Worm (Caenorhabditis elegans) whole organism, L1 larva: Measurements from ENCODE around the gene sptl-3.

Source experiments
- C04F5.9 ChIP-seq: sonication (generic microtip); optimal IDR thresholded peaks from 2 replicates; lab custom pipeline; 2016; ENCODE audit warnings: missing genetic modification characterization, missing compliant biosample characterization
- F16B12.6 ChIP-seq: fragments of 150-350 bp; optimal IDR thresholded peaks from 2 replicates; lab custom pipeline; 2014; ENCODE audit warnings: missing biosample characterization, missing genetic modification characterization
- Y116A8C.19 ChIP-seq: sonication (generic microtip); optimal IDR thresholded peaks from 2 replicates; lab custom pipeline; 2016; ENCODE audit warnings: missing compliant biosample characterization, missing genetic modification characterization, borderline replicate concordance
- aly-2 ChIP-seq: fragments of 150-350 bp; optimal IDR thresholded peaks from 2 replicates; lab custom pipeline; 2014; ENCODE audit warnings: missing biosample characterization, missing genetic modification characterization
- ama-1 ChIP-seq: fragments of 150-350 bp; optimal IDR thresholded peaks from 2 replicates; lab custom pipeline; 2014
- blmp-1 ChIP-seq: fragments of 150-350 bp; optimal IDR thresholded peaks from 2 replicates; lab custom pipeline; 2014; ENCODE audit warnings: missing biosample characterization, missing genetic modification characterization
- ceh-82 ChIP-seq, 3 experiments: fragments of 150-350 bp in 1 of 3; sonication (generic microtip) in 2 of 3; optimal IDR thresholded peaks; 2 replicates each; lab custom pipeline; 2014 to 2017; ENCODE audit warnings: missing biosample characterization in 3 of 3, missing genetic modification characterization in 3 of 3
- ces-1 ChIP-seq: fragments of 150-350 bp; optimal IDR thresholded peaks from 2 replicates; lab custom pipeline; 2014; ENCODE audit warnings: missing biosample characterization, missing genetic modification reagents, missing genetic modification characterization
- dsc-1 ChIP-seq: sonication (generic microtip); optimal IDR thresholded peaks from 2 replicates; lab custom pipeline; 2016; ENCODE audit warnings: mild to moderate bottlenecking, missing genetic modification characterization, missing compliant biosample characterization
- efl-1 ChIP-seq, 4 experiments: fragments of 150-350 bp; optimal IDR thresholded peaks in 3 of 4; peaks in 1 of 4; 1 replicate in 1 of 4; 2 replicates in 3 of 4; lab custom pipeline; 2014; ENCODE audit warnings: missing biosample characterization in 2 of 4, missing genetic modification characterization in 2 of 4, missing genetic modification reagents in 2 of 4
- egl-13 ChIP-seq: sonication (generic microtip); optimal IDR thresholded peaks from 2 replicates; lab custom pipeline; 2016; ENCODE audit warnings: missing genotype, missing genetic modification reagents, missing genetic modification characterization, missing compliant biosample characterization
- egl-27 ChIP-seq, 2 experiments: fragments of 150-350 bp in 1 of 2; sonication (generic microtip); optimal IDR thresholded peaks; 3 replicates each; lab custom pipeline; 2017 to 2018; ENCODE audit warnings: missing biosample characterization in 2 of 2, missing genetic modification characterization in 2 of 2, missing genetic modification reagents in 2 of 2
- elt-2 ChIP-seq: sonication (generic microtip); optimal IDR thresholded peaks from 2 replicates; lab custom pipeline; 2016; ENCODE audit warnings: missing genetic modification characterization, mild to moderate bottlenecking, inconsistent platforms, missing compliant biosample characterization, missing genetic modification reagents
- elt-3 ChIP-seq, 6 experiments: fragments of 150-350 bp in 1 of 6; sonication (generic microtip); optimal IDR thresholded peaks; 2 replicates each; lab custom pipeline; 2017 to 2018; ENCODE audit warnings: missing biosample characterization in 6 of 6, missing genetic modification characterization in 6 of 6, inconsistent platforms in 1 of 6
- fkh-10 ChIP-seq: sonication (generic microtip); optimal IDR thresholded peaks from 2 replicates; lab custom pipeline; 2017; ENCODE audit warnings: missing biosample characterization, missing genetic modification reagents, missing genetic modification characterization
- hlh-17 ChIP-seq: fragments of 200-800 bp; sonication (Bioruptor generic); optimal IDR thresholded peaks from 2 replicates; lab custom pipeline; 2018; ENCODE audit warnings: missing genetic modification characterization, mild to moderate bottlenecking, missing compliant biosample characterization, moderate library complexity, borderline replicate concordance
- irx-1 ChIP-seq: sonication (generic microtip); optimal IDR thresholded peaks from 2 replicates; lab custom pipeline; 2016; ENCODE audit warnings: missing genetic modification characterization, missing compliant biosample characterization
- jun-1 ChIP-seq: fragments of 150-350 bp; optimal IDR thresholded peaks from 2 replicates; lab custom pipeline; 2014; ENCODE audit warnings: missing biosample characterization, missing genetic modification reagents, missing genetic modification characterization
- lin-15B ChIP-seq: fragments of 150-350 bp; sonication (generic microtip); optimal IDR thresholded peaks from 3 replicates; lab custom pipeline; 2014; ENCODE audit warnings: missing biosample characterization, missing genetic modification characterization
- lir-3 ChIP-seq: sonication (generic microtip); optimal IDR thresholded peaks from 2 replicates; lab custom pipeline; 2016; ENCODE audit warnings: mild to moderate bottlenecking, missing genetic modification characterization, moderate library complexity, missing compliant biosample characterization; ENCODE audit not compliant: poor library complexity
- mdl-1 ChIP-seq, 2 experiments: fragments of 150-350 bp; optimal IDR thresholded peaks; 2 replicates each; lab custom pipeline; 2014 to 2017; ENCODE audit warnings: missing biosample characterization in 2 of 2, missing genetic modification characterization in 2 of 2, inconsistent platforms in 1 of 2
- mef-2 ChIP-seq: fragments of 150-350 bp; optimal IDR thresholded peaks from 2 replicates; lab custom pipeline; 2014; ENCODE audit warnings: missing biosample characterization, missing genetic modification characterization
- mep-1 ChIP-seq: fragments of 150-350 bp; optimal IDR thresholded peaks from 2 replicates; lab custom pipeline; 2014; ENCODE audit warnings: missing biosample characterization, missing genetic modification characterization
- nhr-11 ChIP-seq: fragments of 150-350 bp; optimal IDR thresholded peaks from 2 replicates; lab custom pipeline; 2014; ENCODE audit warnings: missing biosample characterization, missing genetic modification characterization
- nhr-237 ChIP-seq: fragments of 150-350 bp; optimal IDR thresholded peaks from 2 replicates; lab custom pipeline; 2014; ENCODE audit warnings: missing biosample characterization, missing genetic modification characterization
- nhr-47 ChIP-seq: sonication (generic microtip); optimal IDR thresholded peaks from 2 replicates; lab custom pipeline; 2016; ENCODE audit warnings: mild to moderate bottlenecking, missing genetic modification characterization, moderate library complexity, missing compliant biosample characterization
- nhr-76 ChIP-seq: sonication (generic microtip); optimal IDR thresholded peaks from 2 replicates; lab custom pipeline; 2017; ENCODE audit warnings: missing biosample characterization, missing genetic modification characterization
- nhr-85 ChIP-seq: sonication (generic microtip); peaks from one replicate; lab custom pipeline; 2016; ENCODE audit warnings: missing genetic modification characterization, inconsistent platforms, missing compliant biosample characterization
- nhr-90 ChIP-seq: sonication (generic microtip); optimal IDR thresholded peaks from 2 replicates; lab custom pipeline; 2016; ENCODE audit warnings: mild to moderate bottlenecking, missing genetic modification characterization, missing compliant biosample characterization; ENCODE audit not compliant: poor library complexity
- pax-3 ChIP-seq: fragments of 200-800 bp; sonication (Bioruptor generic); optimal IDR thresholded peaks from 2 replicates; lab custom pipeline; 2018; ENCODE audit warnings: mild to moderate bottlenecking, missing genetic modification characterization, moderate library complexity, missing compliant biosample characterization
- pqm-1 ChIP-seq: sonication (generic microtip); optimal IDR thresholded peaks from 3 replicates; lab custom pipeline; 2017; ENCODE audit warnings: missing biosample characterization, missing genetic modification characterization
- skn-1 ChIP-seq: fragments of 150-350 bp; optimal IDR thresholded peaks from 2 replicates; lab custom pipeline; 2014; ENCODE audit warnings: missing biosample characterization, missing genetic modification characterization
- snpc-4 ChIP-seq: fragments of 150-350 bp; optimal IDR thresholded peaks from 2 replicates; lab custom pipeline; 2014; ENCODE audit warnings: missing biosample characterization, missing genetic modification characterization
- snu-23 ChIP-seq: sonication (generic microtip); optimal IDR thresholded peaks from 2 replicates; lab custom pipeline; 2016; ENCODE audit warnings: missing genetic modification characterization, missing compliant biosample characterization
- sox-4 ChIP-seq: sonication (generic microtip); optimal IDR thresholded peaks from 2 replicates; lab custom pipeline; 2016; ENCODE audit warnings: missing genetic modification characterization, missing compliant biosample characterization
- sup-37 ChIP-seq: fragments of 200-800 bp; sonication (Bioruptor generic); optimal IDR thresholded peaks from 2 replicates; lab custom pipeline; 2018; ENCODE audit warnings: mild to moderate bottlenecking, missing genetic modification characterization, missing compliant biosample characterization
- swsn-7 ChIP-seq: sonication (generic microtip); optimal IDR thresholded peaks from 2 replicates; lab custom pipeline; 2016; ENCODE audit warnings: missing genetic modification characterization, missing compliant biosample characterization
- tbx-2 ChIP-seq: sonication (generic microtip); optimal IDR thresholded peaks from 2 replicates; lab custom pipeline; 2016; ENCODE audit warnings: missing genetic modification characterization, missing compliant biosample characterization
- tlp-1 ChIP-seq: fragments of 150-350 bp; optimal IDR thresholded peaks from 2 replicates; lab custom pipeline; 2014; ENCODE audit warnings: missing biosample characterization, missing genetic modification characterization
- unc-130 ChIP-seq: fragments of 150-350 bp; optimal IDR thresholded peaks from 2 replicates; lab custom pipeline; 2017; ENCODE audit warnings: missing biosample characterization, missing genetic modification characterization, inconsistent platforms
- unc-86 ChIP-seq: sonication (generic microtip); optimal IDR thresholded peaks from 2 replicates; lab custom pipeline; 2016; ENCODE audit warnings: missing genetic modification characterization, missing compliant biosample characterization
- vab-15 ChIP-seq: sonication (generic microtip); optimal IDR thresholded peaks from 2 replicates; lab custom pipeline; 2017; ENCODE audit warnings: missing genotype, mild to moderate bottlenecking, missing genetic modification characterization, missing compliant biosample characterization
- xbp-1 ChIP-seq: sonication (generic microtip); optimal IDR thresholded peaks from 2 replicates; lab custom pipeline; 2016; ENCODE audit warnings: missing genetic modification characterization, missing compliant biosample characterization
- zag-1 ChIP-seq: fragments of 150-350 bp; optimal IDR thresholded peaks from 2 replicates; lab custom pipeline; 2014; ENCODE audit warnings: missing biosample characterization, missing genetic modification characterization
- ztf-11 ChIP-seq, 2 experiments: sonication (generic microtip); optimal IDR thresholded peaks; 2 replicates each; lab custom pipeline; 2016 to 2017; ENCODE audit warnings: missing genetic modification characterization in 2 of 2, missing biosample characterization in 1 of 2, missing compliant biosample characterization in 1 of 2
- ztf-4 ChIP-seq: fragments of 150-350 bp; optimal IDR thresholded peaks from 2 replicates; lab custom pipeline; 2014; ENCODE audit warnings: missing biosample characterization, missing genetic modification characterization

Gene sptl-3

ce11 chrV:13909400-13909799 lies 16.3 kb downstream of the sptl-3 start, which contains the start of gene C06B3.7 (continued):
- TF ChIP-seq lin-15B (tag; lab: Kevin White, UChicago) (no peak), pax-3 (tag; lab: Kevin White, UChicago) (peak; percentile 82), ces-1 (no peak), egl-13 (no peak), mef-2 (tag; lab: Kevin White, UChicago) (peak; percentile 64), pqm-1 (tag; lab: Kevin White, UChicago) (peak; percentile 46), tbx-2 (tag; lab: Kevin White, UChicago) (peak; percentile 75), snu-23 (GFP tag; lab: Kevin White, UChicago) (peak; percentile 90), fkh-10 (no peak), dsc-1 (tag; lab: Kevin White, UChicago) (peak; percentile 84), xbp-1 (peak; percentile 89), F16B12.6 (no peak), nhr-76 (tag; lab: Kevin White, UChicago) (no peak), ama-1 (lab: Kevin White, UChicago) (peak; percentile 66), C04F5.9 (tag; lab: Kevin White, UChicago) (peak; percentile 55), egl-27 (tag; optimal IDR thresholded peaks at IDR 0.05; lab: Kevin White, UChicago) (no peak), ztf-11 (tag; optimal IDR thresholded peaks at IDR 0.05; lab: Kevin White, UChicago) (no peak), nhr-237 (tag; lab: Kevin White, UChicago) (peak; percentile 53), unc-130 (tag; lab: Kevin White, UChicago) (peak; percentile 96), aly-2 (tag; lab: Kevin White, UChicago) (no peak), snpc-4 (tag; lab: Kevin White, UChicago) (peak; percentile 44), lir-3 (tag; lab: Kevin White, UChicago) (peak; percentile 59), ztf-4 (tag; lab: Kevin White, UChicago) (peak; percentile 81), ceh-82 (tag; optimal IDR thresholded peaks at IDR 0.05; lab: Kevin White, UChicago) (peak in 2 of 3 experiments; percentile 40 to 52), zag-1 (no peak), nhr-85 (tag; lab: Kevin White, UChicago) (peak; percentile 97), sox-4 (peak; percentile 61), jun-1 (tag; lab: Kevin White, UChicago) (peak; percentile 73), nhr-11 (tag; lab: Kevin White, UChicago) (peak; percentile 55), vab-15 (tag; lab: Kevin White, UChicago) (peak; percentile 100), nhr-47 (tag; lab: Kevin White, UChicago) (peak; percentile 83), swsn-7 (tag; lab: Kevin White, UChicago) (peak; percentile 66), mdl-1 (tag; optimal IDR thresholded peaks at IDR 0.05; lab: Kevin White, UChicago) (peak in 1 of 2 experiments; percentile 94), efl-1 (optimal IDR thresholded peaks at IDR 0.05; lab: Kevin White, UChicago) (peak; percentile 36 to 54), efl-1 (GFP tag; optimal IDR thresholded peaks at IDR 0.05 in 1 of 2; lab: Kevin White, UChicago) (peak; percentile 26 to 87), mep-1 (tag; lab: Kevin White, UChicago) (peak; percentile 88), skn-1 (peak; percentile 84)

- TF ChIP-seq nhr-47 (tag; lab: Kevin White, UChicago), result no peak
- TF ChIP-seq egl-27 (tag; optimal IDR thresholded peaks at IDR 0.05; lab: Kevin White, UChicago), result no peak
- no peak for TF ChIP-seq tlp-1 (tag; lab: Kevin White, UChicago)
- no peak for TF ChIP-seq hlh-17 (GFP tag; lab: Kevin White, UChicago)
- no peak for TF ChIP-seq swsn-7 (tag; lab: Kevin White, UChicago)
- no peak for TF ChIP-seq xbp-1
- TF ChIP-seq elt-2 (tag; lab: Kevin White, UChicago), result no peak
- TF ChIP-seq irx-1 (tag; lab: Kevin White, UChicago), result no peak
- no peak for TF ChIP-seq blmp-1 (tag; lab: Kevin White, UChicago)
- no peak for TF ChIP-seq unc-86 (tag; lab: Kevin White, UChicago)
- no peak for TF ChIP-seq ces-1
- TF ChIP-seq Y116A8C.19 (tag; lab: Kevin White, UChicago), result no peak
- no peak for TF ChIP-seq egl-13
- TF ChIP-seq efl-1 (optimal IDR thresholded peaks at IDR 0.05; lab: Kevin White, UChicago), result no peak
- TF ChIP-seq efl-1 (GFP tag; optimal IDR thresholded peaks at IDR 0.05 in 1 of 2; lab: Kevin White, UChicago), result no peak
- TF ChIP-seq skn-1, result no peak
- no peak for TF ChIP-seq pax-3 (tag; lab: Kevin White, UChicago)
- TF ChIP-seq sup-37 (GFP tag; lab: Kevin White, UChicago), result no peak
- no peak for TF ChIP-seq elt-3 (tag; optimal IDR thresholded peaks at IDR 0.05; lab: Kevin White, UChicago)
- no peak for TF ChIP-seq nhr-90 (tag; lab: Kevin White, UChicago)
- TF ChIP-seq lir-3 (tag; lab: Kevin White, UChicago), result no peak
Measured at ce11 chrV:13915390-13915789, 22.3 kb downstream of the sptl-3 start, which contains the start of gene gcy-32. gcy-32 (minus strand) TSS chrV:13915490.
